Worm (Caenorhabditis elegans) whole organism, L4/young adult: ENCODE data around the gene R09A8.2.

Experiments
- W03F9.2 ChIP-seq: fragments of 150-350 bp; optimal IDR thresholded peaks from 2 replicates; lab custom pipeline; 2014; ENCODE audit warnings: missing biosample characterization, missing genetic modification characterization
- dao-5 ChIP-seq: sonication (generic microtip); optimal IDR thresholded peaks from 2 replicates; lab custom pipeline; 2016; ENCODE audit warnings: missing genotype, missing genetic modification characterization, moderate library complexity, missing compliant biosample characterization
- him-1 ChIP-seq: sonication (generic microtip); optimal IDR thresholded peaks from 2 replicates; lab custom pipeline; 2016; ENCODE audit warnings: missing genotype, missing genetic modification reagents, missing genetic modification characterization, missing compliant biosample characterization

- TF ChIP-seq him-1, result no peak
- no peak for TF ChIP-seq dao-5
- TF ChIP-seq W03F9.2 (tag; lab: Kevin White, UChicago), result no peak
These were observed 49.8 kb downstream of the R09A8.2 start for ce11 chrX:12668941-12669501.
